Worm (Caenorhabditis elegans) whole organism, L1 larva: ENCODE results near the gene pals-21.
A peak's percentile ranks its signal among the peaks of the same experiment; 100 is the strongest.
"Not testable (repeated sequence)": the region's sequence is repeated elsewhere in the genome, so short reads cannot be mapped to it uniquely, and the experiment has no call there.

Experiments
- C16A3.4 ChIP-seq: fragments of 150-350 bp; optimal IDR thresholded peaks from 2 replicates; lab custom pipeline; 2014; ENCODE audit warnings: missing biosample characterization, missing genetic modification characterization
- C34B4.2 ChIP-seq: sonication (generic microtip); optimal IDR thresholded peaks from 2 replicates; lab custom pipeline; 2017; ENCODE audit warnings: mild to moderate bottlenecking, missing genetic modification characterization, missing compliant biosample characterization
- Y116A8C.19 ChIP-seq: sonication (generic microtip); optimal IDR thresholded peaks from 2 replicates; lab custom pipeline; 2016; ENCODE audit warnings: missing compliant biosample characterization, missing genetic modification characterization, borderline replicate concordance
- alr-1 ChIP-seq: fragments of 200-800 bp; sonication (Bioruptor generic); optimal IDR thresholded peaks from 2 replicates; lab custom pipeline; 2018; ENCODE audit warnings: borderline replicate concordance, mild to moderate bottlenecking, missing genetic modification characterization, missing compliant biosample characterization
- ceh-8 ChIP-seq: fragments of 200-800 bp; sonication (Bioruptor generic); optimal IDR thresholded peaks from 2 replicates; lab custom pipeline; 2018; ENCODE audit warnings: mild to moderate bottlenecking, missing genetic modification characterization, moderate library complexity, missing compliant biosample characterization
- ceh-82 ChIP-seq, 3 experiments: fragments of 150-350 bp in 1 of 3; sonication (generic microtip) in 2 of 3; optimal IDR thresholded peaks; 2 replicates each; lab custom pipeline; 2014 to 2017; ENCODE audit warnings: missing biosample characterization in 3 of 3, missing genetic modification characterization in 3 of 3
- dpl-1 ChIP-seq, 3 experiments: fragments of 150-350 bp in 2 of 3; sonication (generic microtip) in 1 of 3; optimal IDR thresholded peaks; 2 replicates each; lab custom pipeline; 2014 to 2017; ENCODE audit warnings: missing biosample characterization in 3 of 3, missing genetic modification characterization in 3 of 3, missing genetic modification reagents in 3 of 3
- efl-1 ChIP-seq, 4 experiments: fragments of 150-350 bp; optimal IDR thresholded peaks in 3 of 4; peaks in 1 of 4; 1 replicate in 1 of 4; 2 replicates in 3 of 4; lab custom pipeline; 2014; ENCODE audit warnings: missing biosample characterization in 2 of 4, missing genetic modification characterization in 2 of 4, missing genetic modification reagents in 2 of 4
- egl-13 ChIP-seq: sonication (generic microtip); optimal IDR thresholded peaks from 2 replicates; lab custom pipeline; 2016; ENCODE audit warnings: missing genotype, missing genetic modification reagents, missing genetic modification characterization, missing compliant biosample characterization
- elt-2 ChIP-seq: sonication (generic microtip); optimal IDR thresholded peaks from 2 replicates; lab custom pipeline; 2016; ENCODE audit warnings: missing genetic modification characterization, mild to moderate bottlenecking, inconsistent platforms, missing compliant biosample characterization, missing genetic modification reagents
- elt-3 ChIP-seq, 6 experiments: fragments of 150-350 bp in 1 of 6; sonication (generic microtip); optimal IDR thresholded peaks; 2 replicates each; lab custom pipeline; 2017 to 2018; ENCODE audit warnings: missing biosample characterization in 6 of 6, missing genetic modification characterization in 6 of 6, inconsistent platforms in 1 of 6
- ets-5 ChIP-seq: fragments of 200-800 bp; sonication (Bioruptor generic); IDR thresholded peaks from 2 replicates; pipeline ENCODE4 v1.3.6; 2022; ENCODE audit warnings: missing genetic modification characterization, missing compliant biosample characterization
- fkh-10 ChIP-seq: sonication (generic microtip); optimal IDR thresholded peaks from 2 replicates; lab custom pipeline; 2017; ENCODE audit warnings: missing biosample characterization, missing genetic modification reagents, missing genetic modification characterization
- hlh-4 ChIP-seq: sonication (generic microtip); optimal IDR thresholded peaks from 2 replicates; lab custom pipeline; 2016; ENCODE audit warnings: mild to moderate bottlenecking, missing genetic modification characterization, missing compliant biosample characterization
- lin-13 ChIP-seq: fragments of 150-350 bp; optimal IDR thresholded peaks from 2 replicates; lab custom pipeline; 2014; ENCODE audit warnings: missing biosample characterization, missing genetic modification reagents, missing genetic modification characterization
- mdl-1 ChIP-seq, 2 experiments: fragments of 150-350 bp; optimal IDR thresholded peaks; 2 replicates each; lab custom pipeline; 2014 to 2017; ENCODE audit warnings: missing biosample characterization in 2 of 2, missing genetic modification characterization in 2 of 2, inconsistent platforms in 1 of 2
- mep-1 ChIP-seq: fragments of 150-350 bp; optimal IDR thresholded peaks from 2 replicates; lab custom pipeline; 2014; ENCODE audit warnings: missing biosample characterization, missing genetic modification characterization
- nhr-12 ChIP-seq: sonication (generic microtip); optimal IDR thresholded peaks from 2 replicates; lab custom pipeline; 2017; ENCODE audit warnings: missing biosample characterization, missing genetic modification characterization
- nhr-20 ChIP-seq: sonication (generic microtip); optimal IDR thresholded peaks from 2 replicates; lab custom pipeline; 2016; ENCODE audit warnings: mild to moderate bottlenecking, missing genetic modification characterization, missing compliant biosample characterization
- pag-3 ChIP-seq: sonication (generic microtip); optimal IDR thresholded peaks from 2 replicates; lab custom pipeline; 2017; ENCODE audit warnings: missing genetic modification characterization, mild to moderate bottlenecking, missing compliant biosample characterization, antibody characterized with exemption, borderline replicate concordance; ENCODE audit not compliant: insufficient read depth
- swsn-7 ChIP-seq: sonication (generic microtip); optimal IDR thresholded peaks from 2 replicates; lab custom pipeline; 2016; ENCODE audit warnings: missing genetic modification characterization, missing compliant biosample characterization
- tbx-2 ChIP-seq: sonication (generic microtip); optimal IDR thresholded peaks from 2 replicates; lab custom pipeline; 2016; ENCODE audit warnings: missing genetic modification characterization, missing compliant biosample characterization
- tlp-1 ChIP-seq: fragments of 150-350 bp; optimal IDR thresholded peaks from 2 replicates; lab custom pipeline; 2014; ENCODE audit warnings: missing biosample characterization, missing genetic modification characterization
- zip-4 ChIP-seq: fragments of 200-800 bp; sonication (Bioruptor generic); optimal IDR thresholded peaks from 2 replicates; lab custom pipeline; 2018; ENCODE audit warnings: mild to moderate bottlenecking, missing genetic modification characterization, moderate library complexity, missing compliant biosample characterization

Gene pals-21

DNA sequence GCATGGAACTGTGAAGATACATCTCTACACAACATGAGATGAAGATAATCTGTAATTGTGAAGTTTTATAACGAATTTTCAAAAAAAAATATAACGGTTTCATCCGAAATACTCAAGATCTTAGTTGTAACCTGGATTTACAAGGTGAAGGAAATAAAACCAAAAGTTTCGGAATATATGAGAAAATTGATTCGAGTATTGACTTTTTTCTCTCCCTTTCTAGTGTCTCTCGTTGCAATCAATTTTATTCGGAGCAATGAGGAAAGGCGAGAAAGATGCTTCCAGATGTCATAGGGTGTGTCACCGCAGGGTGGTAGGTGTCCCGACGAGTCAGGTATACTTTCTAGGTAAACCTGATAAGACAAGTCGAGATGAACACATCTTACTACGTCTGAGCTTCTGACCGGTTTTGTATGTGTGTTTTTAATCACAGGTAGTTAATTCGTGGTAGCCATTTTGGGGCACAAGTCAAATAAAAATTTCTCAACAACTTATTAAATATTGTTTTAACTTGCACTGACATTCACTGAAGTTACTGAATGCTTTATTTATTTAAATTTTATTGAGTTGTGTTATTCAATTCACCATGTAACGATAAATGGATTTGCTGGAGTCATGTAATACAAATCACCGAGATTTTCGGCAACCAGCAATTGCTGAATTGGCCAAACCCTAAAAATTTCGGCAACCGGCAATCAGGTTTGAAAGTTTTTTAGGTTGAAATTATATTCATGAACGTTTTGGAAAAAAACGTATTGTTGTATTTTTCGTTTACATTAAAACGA lies 8.0 kb upstream of the pals-21 start, which contains the start of gene pals-20:
pals-20 (minus strand) TSS at position 51 of the 785 bp plus-strand sequence.
- TF ChIP-seq zip-4 (GFP tag; lab: Kevin White, UChicago) (no peak), ceh-8 (no peak), ets-5 (GFP tag; lab: Robert Waterston, UW) (no peak), mdl-1 (tag; optimal IDR thresholded peaks at IDR 0.05; lab: Kevin White, UChicago) (no peak), lin-13 (no peak), efl-1 (optimal IDR thresholded peaks at IDR 0.05; lab: Kevin White, UChicago) (no peak), efl-1 (GFP tag; optimal IDR thresholded peaks at IDR 0.05 in 1 of 2; lab: Kevin White, UChicago) (peak in 1 of 2 experiments; percentile 75)
- TF ChIP-seq, all 84 proteins: peak for 1

- TF ChIP-seq tbx-2 (tag; lab: Kevin White, UChicago) (no peak), nhr-12 (tag; lab: Kevin White, UChicago) (no peak), fkh-10 (GFP tag; lab: Kevin White, UChicago) (no peak), mep-1 (tag; lab: Kevin White, UChicago) (no peak), ceh-82 (tag; optimal IDR thresholded peaks at IDR 0.05; lab: Kevin White, UChicago) (no peak), pag-3 (tag; lab: Kevin White, UChicago) (no peak), alr-1 (no peak), C34B4.2 (tag; lab: Kevin White, UChicago) (no peak)
Measured at ce11 chrIII:1384694-1385093, 4.3 kb upstream of the pals-21 start.

DNA sequence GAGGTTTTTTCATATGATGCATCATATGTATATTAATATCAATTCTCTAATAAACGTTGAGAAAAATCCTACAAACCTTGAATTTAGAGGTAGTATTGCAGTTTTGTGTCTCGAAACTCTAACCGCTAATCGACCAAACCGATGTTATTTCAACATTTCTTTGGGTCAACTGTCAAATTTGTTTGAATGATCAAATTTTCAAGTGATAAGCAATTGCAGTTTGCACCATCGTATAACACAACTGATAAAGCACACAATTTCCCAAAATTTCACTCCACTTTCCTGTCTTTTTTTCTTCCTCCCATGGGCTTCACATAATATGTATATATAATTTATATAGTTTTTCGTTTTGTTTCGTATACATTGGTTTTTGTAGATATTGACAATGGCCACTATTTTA lies 3.7 kb upstream of the pals-21 start, which contains the start of the genes fbxa-138 and Y82E9BR.5:
fbxa-138 (minus strand) TSS at position 161 of the 400 bp plus-strand sequence.
Y82E9BR.5 (plus strand) TSS at position 279 of the 400 bp plus-strand sequence.
- TF ChIP-seq tlp-1 (peak; percentile 17), swsn-7 (tag; lab: Kevin White, UChicago) (no peak), elt-2 (peak; percentile 70)

ce11 chrIII:1383483-1383882 lies 3.0 kb upstream of the pals-21 start:
- TF ChIP-seq Y116A8C.19 (no peak), elt-3 (tag; optimal IDR thresholded peaks at IDR 0.05; lab: Kevin White, UChicago) (no peak)
- TF ChIP-seq, all 84 proteins: peak for 0

DNA sequence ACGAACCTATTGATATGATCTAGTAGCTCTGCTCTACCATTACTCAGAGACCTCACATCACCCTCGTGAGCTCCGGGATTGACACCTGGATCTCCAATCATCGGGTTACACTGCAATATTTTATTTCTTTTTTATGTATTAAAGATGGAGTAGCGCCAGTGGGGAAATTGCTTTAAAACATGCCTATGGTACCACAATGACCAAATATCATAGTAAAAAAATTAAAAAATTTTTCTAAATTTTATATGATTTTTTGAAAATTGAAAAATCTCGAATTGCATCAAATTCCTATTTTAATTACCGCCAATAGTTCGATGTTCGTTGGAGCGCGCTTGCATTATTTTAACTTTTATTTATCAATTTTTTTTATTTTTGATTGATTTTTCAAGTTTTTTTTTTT lies 2.5 kb downstream of the pals-21 start, which contains the start of gene pals-40:
pals-40 (minus strand) TSS at position 101 of the 400 bp plus-strand sequence.
- TF ChIP-seq dpl-1 (GFP tag; optimal IDR thresholded peaks at IDR 0.05; lab: Kevin White, UChicago); tlp-1; alr-1: not testable (repeated sequence)

DNA sequence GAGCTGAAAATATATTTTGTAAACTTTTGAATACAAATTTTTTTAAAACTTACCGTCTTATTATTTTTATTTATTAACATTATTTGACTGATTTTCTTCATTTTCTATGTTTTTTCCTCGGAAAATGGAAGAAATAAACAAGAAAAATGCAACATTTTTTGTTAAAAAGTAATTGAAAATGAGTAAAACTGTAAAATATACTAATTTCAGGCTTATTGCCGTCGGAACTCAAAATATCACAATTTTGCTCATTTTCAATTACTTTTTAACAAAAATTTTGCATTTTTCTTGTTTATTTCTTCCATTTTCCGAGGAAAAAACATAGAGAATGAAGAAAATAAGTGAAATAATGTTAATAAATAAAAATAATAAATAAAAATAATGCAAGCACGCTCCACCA lies 4.9 kb downstream of the pals-21 start, which contains the start of gene Y82E9BR.10:
Y82E9BR.10 (minus strand) TSS at position 101 of the 400 bp plus-strand sequence.
- TF ChIP-seq C34B4.2 (tag; lab: Kevin White, UChicago); nhr-20 (tag; lab: Kevin White, UChicago); mdl-1 (tag; optimal IDR thresholded peaks at IDR 0.05; lab: Kevin White, UChicago): not testable (repeated sequence)
- TF ChIP-seq, all 84 proteins: peak for 0; not testable (repeated sequence) for 84

ce11 chrIII:1374355-1374807 lies 6.1 kb downstream of the pals-21 start, which contains the start of gene Y82E9BR.20:
Gene Y82E9BR.20 (plus strand): TSS chrIII:1374405.
- TF ChIP-seq alr-1: no peak
- no peak for TF ChIP-seq efl-1 (optimal IDR thresholded peaks at IDR 0.05; lab: Kevin White, UChicago)
- TF ChIP-seq efl-1 (GFP tag; optimal IDR thresholded peaks at IDR 0.05 in 1 of 2; lab: Kevin White, UChicago): peak in 1 of 2 experiments; percentile 13
- TF ChIP-seq hlh-4 (tag; lab: Kevin White, UChicago): no peak
- TF ChIP-seq egl-13 (tag; lab: Kevin White, UChicago): no peak
- TF ChIP-seq C16A3.4: no peak
- TF ChIP-seq, all 84 proteins: peak for 1
